Worm (Caenorhabditis elegans): ENCODE measurements around the gene eat-2.

ce11 chrII:14195931-14196330, 24.5 kb upstream of the eat-2 start:
- TF ChIP-seq ama-1 (optimal IDR thresholded peaks at IDR 0.05) = no peak
- no peak for TF ChIP-seq ceh-82 (tag; optimal IDR thresholded peaks at IDR 0.05)
- TF ChIP-seq gmeb-1 (tag; optimal IDR thresholded peaks at IDR 0.05) = no peak
- TF ChIP-seq fos-1 (tag; optimal IDR thresholded peaks at IDR 0.05) = no peak
- peak in 1 of 2 experiments; percentile 9 for TF ChIP-seq lsy-2 (tag; optimal IDR thresholded peaks at IDR 0.05)
- no peak for TF ChIP-seq snpc-4 (tag; optimal IDR thresholded peaks at IDR 0.05)
- no peak for TF ChIP-seq ztf-11 (tag; optimal IDR thresholded peaks at IDR 0.05)
